Fruit fly (Drosophila melanogaster): ENCODE results near the gene EMC4.
A peak's percentile ranks its signal among the peaks of the same experiment; 100 is the strongest.

Gene EMC4

DNA sequence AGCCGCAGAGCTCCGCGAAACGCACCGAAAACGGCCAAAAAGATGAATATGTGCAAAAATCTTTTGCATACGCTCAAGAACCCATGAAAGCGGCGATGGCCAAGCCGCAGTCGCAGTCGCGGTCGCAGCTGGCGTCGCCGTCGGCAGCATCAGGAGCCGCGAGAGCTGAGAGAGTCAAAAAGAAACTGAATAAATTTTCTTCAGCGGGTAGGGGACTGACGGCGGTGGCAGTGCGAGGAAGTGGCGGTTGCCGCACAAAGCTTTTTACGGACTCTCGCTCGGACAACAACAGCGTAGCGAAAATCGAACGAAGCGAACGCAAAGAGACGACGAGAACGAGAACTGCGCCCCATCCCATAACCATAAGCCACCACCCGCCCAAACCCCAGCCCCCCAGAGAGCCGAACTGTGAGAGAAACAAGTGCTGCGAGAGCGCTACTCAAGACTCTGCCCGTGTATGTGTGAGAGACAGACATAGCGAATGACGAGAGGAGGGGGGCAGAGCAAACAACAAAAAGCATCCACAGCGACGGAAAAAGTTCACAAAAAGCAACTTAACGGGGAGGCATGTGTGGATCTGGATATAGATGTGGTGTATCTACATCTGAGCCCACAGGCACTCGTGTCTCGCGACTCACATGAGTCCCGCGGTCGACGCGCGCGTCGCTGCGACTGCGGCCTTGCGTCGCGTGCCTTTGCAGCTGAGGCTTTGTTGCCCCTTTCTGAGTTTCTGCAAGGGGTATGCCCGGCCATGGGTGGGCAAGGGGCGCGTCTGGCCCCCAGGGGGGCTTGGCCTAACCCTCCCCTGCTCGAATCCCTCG is 32.7 kb downstream of the EMC4 start, which contains the start of gene jim (continued):
- TF ChIP-seq Vsx1 (GFP tag; optimal IDR thresholded peaks at IDR 0.05) = no peak
- TF ChIP-seq Hr3 (GFP tag; optimal IDR thresholded peaks at IDR 0.05) = no peak
- TF ChIP-seq Dad (GFP tag; optimal IDR thresholded peaks at IDR 0.05) = no peak
- TF ChIP-seq CG8290 (GFP tag; optimal IDR thresholded peaks at IDR 0.05) = no peak
- peak in 1 of 2 experiments; percentile 37 for TF ChIP-seq CG8290 (tag; optimal IDR thresholded peaks at IDR 0.05)
- peak in 1 of 2 experiments; percentile 11 for TF ChIP-seq Pdp1 (GFP tag; optimal IDR thresholded peaks at IDR 0.05)
- no peak for TF ChIP-seq nerfin-2 (GFP tag; IDR thresholded peaks at IDR 0.05; ENCODE audit: partially characterized antibody)
- TF ChIP-seq HLH3B (GFP tag; IDR thresholded peaks at IDR 0.05) = no peak
- peak; percentile 30 for TF ChIP-seq CG12071 (GFP tag; optimal IDR thresholded peaks at IDR 0.05)
- TF ChIP-seq ftz-f1 (GFP tag; optimal IDR thresholded peaks at IDR 0.05) = peak; percentile 18
- TF ChIP-seq NfI (GFP tag; optimal IDR thresholded peaks at IDR 0.05) = no peak
- TF ChIP-seq pzg (GFP tag; optimal IDR thresholded peaks at IDR 0.05) = no peak
- TF ChIP-seq nerfin-1 (tag; optimal IDR thresholded peaks at IDR 0.05) = peak; percentile 36
- TF ChIP-seq CG3065 (GFP tag; optimal IDR thresholded peaks at IDR 0.05) = no peak
- TF ChIP-seq Dfd (GFP tag; optimal IDR thresholded peaks at IDR 0.05) = no peak
- TF ChIP-seq mam (GFP tag; optimal IDR thresholded peaks at IDR 0.05) = no peak
- TF ChIP-seq gsb (GFP tag; IDR thresholded peaks at IDR 0.05) = 0 out of 2 replicates have a peak, but pooled peaks have one; percentile 19
- TF ChIP-seq ttk (GFP tag; IDR thresholded peaks at IDR 0.05) = no peak; the same call in 1 of the 2 replicates
- TF ChIP-seq bigmax (GFP tag; optimal IDR thresholded peaks at IDR 0.05) = no peak
- no peak for TF ChIP-seq Lhr (GFP tag; optimal IDR thresholded peaks at IDR 0.05)
- TF ChIP-seq CG32767 (GFP tag; IDR thresholded peaks at IDR 0.05) = peak; percentile 59; the same call in 1 of the 2 replicates
- no peak for TF ChIP-seq Sin3A (optimal IDR thresholded peaks at IDR 0.05)
- peak; percentile 42 for TF ChIP-seq yki (optimal IDR thresholded peaks at IDR 0.05)
- TF ChIP-seq CG5953 (GFP tag; IDR thresholded peaks at IDR 0.05) = 0 out of 2 replicates have a peak, but pooled peaks have one; percentile 21
- no peak for TF ChIP-seq chm (GFP tag; IDR thresholded peaks at IDR 0.05)
- TF ChIP-seq CG12769 (tag; optimal IDR thresholded peaks at IDR 0.05) = peak; percentile 93
- no peak for TF ChIP-seq Atf3 (GFP tag; optimal IDR thresholded peaks at IDR 0.05)
- no peak for TF ChIP-seq CG8944 (GFP tag; optimal IDR thresholded peaks at IDR 0.05)
- TF ChIP-seq CG3726 (GFP tag; IDR thresholded peaks at IDR 0.05) = no peak
- TF ChIP-seq CG11560 (tag; IDR thresholded peaks at IDR 0.05) = no peak
- peak; percentile 24; the same call in 1 of the 3 replicates for TF ChIP-seq so (GFP tag; IDR thresholded peaks at IDR 0.05)
- TF ChIP-seq Trl (optimal IDR thresholded peaks at IDR 0.05) = peak; percentile 93 to 97
- TF ChIP-seq Trl (GFP tag; optimal IDR thresholded peaks at IDR 0.05) = no peak
- no peak for TF ChIP-seq CG12391 (tag; optimal IDR thresholded peaks at IDR 0.05)
- peak; percentile 63 for TF ChIP-seq corto (GFP tag; optimal IDR thresholded peaks at IDR 0.05)
- TF ChIP-seq CG11093 (GFP tag; IDR thresholded peaks at IDR 0.05) = no peak
- TF ChIP-seq inv (GFP tag; IDR thresholded peaks at IDR 0.05; ENCODE audit: partially characterized antibody) = no peak
- TF ChIP-seq CG1024 (GFP tag; IDR thresholded peaks at IDR 0.05) = no peak
- TF ChIP-seq Usf (GFP tag; optimal IDR thresholded peaks at IDR 0.05) = no peak
- no peak for TF ChIP-seq exex (tag; optimal IDR thresholded peaks at IDR 0.05)
- peak; percentile 25 for TF ChIP-seq BtbVII (GFP tag; optimal IDR thresholded peaks at IDR 0.05)
- no peak for TF ChIP-seq Nf-YB (GFP tag; optimal IDR thresholded peaks at IDR 0.05)
- no peak for TF ChIP-seq dimm (GFP tag; IDR thresholded peaks at IDR 0.05)
- TF ChIP-seq CG10366 (GFP tag; IDR thresholded peaks at IDR 0.05) = no peak
- TF ChIP-seq HmgD (GFP tag; optimal IDR thresholded peaks at IDR 0.05) = no peak
- no peak for TF ChIP-seq schlank (tag; optimal IDR thresholded peaks at IDR 0.05)
- TF ChIP-seq sr (GFP tag; IDR thresholded peaks at IDR 0.05) = no peak
- no peak for TF ChIP-seq zen (tag; optimal IDR thresholded peaks at IDR 0.05)
- peak; percentile 29; the same call in 1 of the 3 replicates for TF ChIP-seq dysf (GFP tag; IDR thresholded peaks at IDR 0.05)
- TF ChIP-seq Fer3 (tag; optimal IDR thresholded peaks at IDR 0.05) = no peak
- no peak for TF ChIP-seq her (GFP tag; optimal IDR thresholded peaks at IDR 0.05)
